Worm (Caenorhabditis elegans): ENCODE data around the gene F10B5.3.

- TF ChIP-seq syd-9 (tag; optimal IDR thresholded peaks at IDR 0.05) = no peak
- TF ChIP-seq ceh-14 (tag; optimal IDR thresholded peaks at IDR 0.05) = no peak
- no peak for TF ChIP-seq pha-2 (tag; optimal IDR thresholded peaks at IDR 0.05)
- TF ChIP-seq hlh-6 (tag; optimal IDR thresholded peaks at IDR 0.05) = no peak
- TF ChIP-seq dmd-4 (tag; optimal IDR thresholded peaks at IDR 0.05; ENCODE audit: borderline replicate concordance) = no peak
- TF ChIP-seq madf-2 (tag; optimal IDR thresholded peaks at IDR 0.05) = no peak
- no peak for TF ChIP-seq lim-6 (tag; optimal IDR thresholded peaks at IDR 0.05)
- TF ChIP-seq fkh-10 (GFP tag; optimal IDR thresholded peaks at IDR 0.05) = no peak
- no peak for TF ChIP-seq pha-4 (tag; optimal IDR thresholded peaks at IDR 0.05)
- no peak for TF ChIP-seq nhr-11 (tag; optimal IDR thresholded peaks at IDR 0.05)
- no peak for TF ChIP-seq ttx-3 (tag; optimal IDR thresholded peaks at IDR 0.05)
- TF ChIP-seq ceh-6 (GFP tag; optimal IDR thresholded peaks at IDR 0.05) = no peak
- TF ChIP-seq odd-2 (tag; optimal IDR thresholded peaks at IDR 0.05) = no peak
- no peak for TF ChIP-seq Y22D7AL.16 (tag; optimal IDR thresholded peaks at IDR 0.05)
These were observed 33.7 kb downstream of the F10B5.3 start, which contains the start of gene unc-105 for ce11 chrII:8116159-8116558.

All from whole organism, late embryonic.